Fruit fly (Drosophila melanogaster): ENCODE results near the gene CG18131.

- TF ChIP-seq h (GFP tag; optimal IDR thresholded peaks at IDR 0.05) (peak; percentile 71), lola (GFP tag; optimal IDR thresholded peaks at IDR 0.05) (no peak)
Measured at dm6 chr2L:1470772-1471171, 29.6 kb downstream of the CG18131 start.
